Fruit fly (Drosophila melanogaster): ENCODE measurements around the gene Dtd.

DNA sequence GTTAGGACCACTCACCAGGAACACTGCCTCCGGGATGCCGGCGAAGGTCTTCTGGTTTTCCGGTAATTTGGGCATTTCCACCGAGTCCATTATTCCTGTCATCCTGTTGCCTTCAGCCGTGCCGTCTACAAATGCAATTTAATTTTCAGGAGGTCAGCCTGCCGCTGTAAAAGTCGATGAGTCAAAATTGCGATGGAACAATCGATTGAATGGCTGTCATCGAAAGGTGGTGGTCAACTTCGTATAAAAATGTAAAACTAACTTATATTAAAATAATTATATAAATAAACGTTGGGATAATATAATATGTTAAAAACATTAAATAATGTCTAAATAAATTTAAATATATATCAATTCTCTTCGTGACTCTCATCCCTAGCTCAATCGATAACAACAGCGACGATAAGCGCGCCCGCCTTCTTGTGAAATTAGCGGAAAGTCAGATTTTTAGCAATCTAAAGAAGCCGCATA, 20.2 kb upstream of the Dtd start, which contains the start of the genes mgr and Irbp:
- TF ChIP-seq Dll (optimal IDR thresholded peaks at IDR 0.05) (no peak), usp (GFP tag; optimal IDR thresholded peaks at IDR 0.05) (no peak), EcR (GFP tag; optimal IDR thresholded peaks at IDR 0.05) (no peak), psq (optimal IDR thresholded peaks at IDR 0.05) (no peak)

Measured in whole organism.